Fruit fly (Drosophila melanogaster): Measurements from ENCODE around the gene Cdlc2.
A peak's percentile ranks its signal among the peaks of the same experiment; 100 is the strongest.

Cdlc2 gene

DNA sequence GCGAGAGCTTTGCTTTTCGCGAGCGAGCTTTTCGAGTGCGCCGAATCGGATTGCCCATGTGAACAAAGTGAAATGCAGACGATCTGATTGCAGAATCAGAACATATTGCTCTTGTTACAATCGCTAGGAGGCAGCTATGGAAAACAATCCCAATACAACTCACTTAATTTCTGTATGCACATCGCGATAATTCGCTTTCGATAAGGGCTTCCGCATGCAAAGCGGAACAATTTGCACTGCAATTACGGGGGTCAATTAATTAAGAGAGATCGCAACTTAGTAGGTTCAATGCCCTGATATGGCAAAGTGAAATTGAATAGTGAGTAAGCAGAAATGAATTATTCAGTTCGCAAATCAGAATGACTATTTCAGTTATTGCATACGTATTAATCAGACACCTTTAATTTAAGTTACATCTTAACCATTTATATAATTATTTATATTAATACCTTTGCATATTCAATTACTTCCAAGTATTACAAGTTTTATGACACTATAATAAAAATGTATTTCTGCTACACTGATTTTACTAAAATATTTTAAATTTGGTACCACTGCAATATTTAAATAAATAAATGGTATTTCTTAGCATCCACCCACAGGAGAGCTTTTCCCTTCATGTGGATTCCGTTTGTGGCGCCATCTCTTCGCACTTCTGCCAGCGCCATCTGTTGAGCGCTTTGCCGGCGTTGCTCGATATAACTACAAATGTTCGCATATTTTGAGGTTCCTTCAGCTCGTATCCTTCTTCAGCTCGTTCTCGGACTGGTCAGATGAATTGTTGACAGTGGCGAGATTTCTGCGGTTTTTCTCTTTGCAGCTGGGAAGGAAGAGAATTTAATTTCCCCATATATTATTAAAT, 17.8 kb downstream of the Cdlc2 start, which contains the start of gene NLaz:
NLaz (minus strand) TSS at position 51 of the 862 bp plus-strand sequence.
- peak; percentile 4 for TF ChIP-seq CG12155 (GFP tag; optimal IDR thresholded peaks at IDR 0.05)
- TF ChIP-seq Deaf1 (tag; optimal IDR thresholded peaks at IDR 0.05), result no peak
- no peak for TF ChIP-seq CG18599 (GFP tag; optimal IDR thresholded peaks at IDR 0.05)
- no peak for TF ChIP-seq CG4707 (GFP tag; optimal IDR thresholded peaks at IDR 0.05)
- TF ChIP-seq CG17912 (GFP tag; optimal IDR thresholded peaks at IDR 0.05), result no peak
- TF ChIP-seq trem (tag; optimal IDR thresholded peaks at IDR 0.05), result no peak
- TF ChIP-seq CG3407 (GFP tag; optimal IDR thresholded peaks at IDR 0.05), result no peak
- no peak for TF ChIP-seq CG11085 (GFP tag; IDR thresholded peaks at IDR 0.05)
- TF ChIP-seq CG31365 (tag; optimal IDR thresholded peaks at IDR 0.05), result no peak
- TF ChIP-seq Elba2 (GFP tag; optimal IDR thresholded peaks at IDR 0.05), result no peak
- TF ChIP-seq CG9932 (GFP tag; IDR thresholded peaks at IDR 0.05), result peak; percentile 12; the same call in 1 of the 2 replicates
- no peak for TF ChIP-seq Myb (GFP tag; optimal IDR thresholded peaks at IDR 0.05)
- no peak for TF ChIP-seq Doc2 (GFP tag; IDR thresholded peaks at IDR 0.05)
- no peak for TF ChIP-seq CG15011 (GFP tag; optimal IDR thresholded peaks at IDR 0.05)
- peak; percentile 90 for TF ChIP-seq CG11247 (GFP tag; IDR thresholded peaks at IDR 0.05)
- peak; percentile 43 for TF ChIP-seq nmo (GFP tag; optimal IDR thresholded peaks at IDR 0.05)
- peak; percentile 30 for TF ChIP-seq Meics (GFP tag; optimal IDR thresholded peaks at IDR 0.05)
- no peak for TF ChIP-seq pan (optimal IDR thresholded peaks at IDR 0.05)
- peak in 1 of 2 experiments; percentile 43 for TF ChIP-seq pan (GFP tag; optimal IDR thresholded peaks at IDR 0.05 in 1 of 2, IDR thresholded peaks at IDR 0.05 in 1 of 2)
- TF ChIP-seq CG14667 (GFP tag; IDR thresholded peaks at IDR 0.05), result 0 out of 2 replicates have a peak, but pooled peaks have one; percentile 11
- no peak for TF ChIP-seq CG16863 (GFP tag; optimal IDR thresholded peaks at IDR 0.05)
- TF ChIP-seq CG10147 (GFP tag; optimal IDR thresholded peaks at IDR 0.05), result peak; percentile 36
- TF ChIP-seq B-H1 (GFP tag; IDR thresholded peaks at IDR 0.05), result no peak; the same call in 2 of the 3 replicates
- no peak for TF ChIP-seq gcm2 (GFP tag; optimal IDR thresholded peaks at IDR 0.05)
- no peak for TF ChIP-seq Spps (tag; optimal IDR thresholded peaks at IDR 0.05)
- no peak for TF ChIP-seq BEAF-32 (GFP tag; optimal IDR thresholded peaks at IDR 0.05)
- TF ChIP-seq CG10431 (GFP tag; optimal IDR thresholded peaks at IDR 0.05), result peak; percentile 1
- peak; percentile 29 for TF ChIP-seq caup (GFP tag; optimal IDR thresholded peaks at IDR 0.05; ENCODE audit: severe bottlenecking)
- peak; percentile 4 for TF ChIP-seq B-H2 (GFP tag; optimal IDR thresholded peaks at IDR 0.05)
- no peak for TF ChIP-seq PHDP (tag; optimal IDR thresholded peaks at IDR 0.05)
- peak in 1 of 2 experiments; percentile 21 for TF ChIP-seq Pdp1 (GFP tag; optimal IDR thresholded peaks at IDR 0.05)
- peak; percentile 38 for TF ChIP-seq btn (GFP tag; optimal IDR thresholded peaks at IDR 0.05)
- TF ChIP-seq D (optimal IDR thresholded peaks at IDR 0.05), result no peak
- no peak for TF ChIP-seq D (GFP tag; optimal IDR thresholded peaks at IDR 0.05)
- TF ChIP-seq CG2875 (GFP tag; optimal IDR thresholded peaks at IDR 0.05), result no peak
- no peak for TF ChIP-seq Usf (GFP tag; optimal IDR thresholded peaks at IDR 0.05)
- TF ChIP-seq HLHmδ (GFP tag; optimal IDR thresholded peaks at IDR 0.05), result no peak
- no peak for TF ChIP-seq mld (GFP tag; IDR thresholded peaks at IDR 0.05; ENCODE audit: partially characterized antibody)
- peak; percentile 56; the same call in 2 of the 4 replicates for TF ChIP-seq Gug (GFP tag; IDR thresholded peaks at IDR 0.05)
- TF ChIP-seq Eip74EF (GFP tag; optimal IDR thresholded peaks at IDR 0.05), result no peak
- TF ChIP-seq Mrtf (GFP tag; IDR thresholded peaks at IDR 0.05), result peak; percentile 84; the same call in 2 of the 3 replicates
- TF ChIP-seq CG32767 (GFP tag; IDR thresholded peaks at IDR 0.05), result no peak
- no peak for TF ChIP-seq CG6254 (GFP tag; optimal IDR thresholded peaks at IDR 0.05)
- no peak for TF ChIP-seq her (GFP tag; optimal IDR thresholded peaks at IDR 0.05)
- TF ChIP-seq CG6813 (GFP tag; optimal IDR thresholded peaks at IDR 0.05), result no peak
- TF ChIP-seq Bgb (GFP tag; IDR thresholded peaks at IDR 0.05; ENCODE audit: partially characterized antibody), result peak; percentile 58; the same call in 1 of the 2 replicates
- TF ChIP-seq CG30020 (tag; optimal IDR thresholded peaks at IDR 0.05), result no peak
- TF ChIP-seq chinmo (GFP tag; IDR thresholded peaks at IDR 0.05; ENCODE audit: partially characterized antibody), result no peak
